Fruit fly (Drosophila melanogaster): ENCODE measurements around the gene CG32812.

- TF ChIP-seq psq (optimal IDR thresholded peaks at IDR 0.05) (no peak), CG8478 (optimal IDR thresholded peaks at IDR 0.05) (no peak), usp (GFP tag; optimal IDR thresholded peaks at IDR 0.05) (no peak), pan (optimal IDR thresholded peaks at IDR 0.05) (no peak), EcR (GFP tag; optimal IDR thresholded peaks at IDR 0.05) (no peak), Dll (optimal IDR thresholded peaks at IDR 0.05) (no peak)
Observed at dm6 chrX:1248735-1249134, 38.4 kb upstream of the CG32812 start.
